Fruit fly (Drosophila melanogaster) whole organism, adult: ENCODE results near the gene CG42655.

ENCODE experiments used
- CG11617 ChIP-seq: fragments of 200-800 bp; sonication (Bioruptor generic); optimal IDR thresholded peaks from 2 replicates; lab custom pipeline; 2017; ENCODE audit warnings: mild to moderate bottlenecking, missing biosample characterization, missing genetic modification reagents, missing genetic modification characterization
- CG12768 ChIP-seq: fragments of 200-800 bp; sonication (Bioruptor generic); optimal IDR thresholded peaks from 2 replicates; lab custom pipeline; 2017; ENCODE audit warnings: missing biosample characterization, missing genetic modification characterization, mild to moderate bottlenecking, moderate library complexity, missing genetic modification reagents
- CG14711 ChIP-seq: fragments of 200-800 bp; sonication (Bioruptor generic); optimal IDR thresholded peaks from 2 replicates; lab custom pipeline; 2018; ENCODE audit warnings: missing biosample characterization, mild to moderate bottlenecking, missing genetic modification characterization, moderate library complexity
- CG5204 ChIP-seq: fragments of 200-800 bp; sonication (Bioruptor generic); optimal IDR thresholded peaks from 2 replicates; lab custom pipeline; 2016; ENCODE audit warnings: missing biosample characterization, missing genetic modification characterization
- CG7045 ChIP-seq: fragments of 200-800 bp; sonication (Bioruptor generic); optimal IDR thresholded peaks from 2 replicates; lab custom pipeline; 2017; ENCODE audit warnings: missing biosample characterization, mild to moderate bottlenecking, missing genetic modification characterization
- CG7101 ChIP-seq: fragments of 200-800 bp; sonication (Bioruptor generic); optimal IDR thresholded peaks from 2 replicates; lab custom pipeline; 2018; ENCODE audit warnings: missing biosample characterization, mild to moderate bottlenecking, missing genetic modification characterization, moderate library complexity
- Clk ChIP-seq: fragments of 200-800 bp; sonication (Bioruptor generic); optimal IDR thresholded peaks from 2 replicates; lab custom pipeline; 2017; ENCODE audit warnings: missing biosample characterization, missing genetic modification characterization
- Crg-1 ChIP-seq: fragments of 200-800 bp; sonication (Bioruptor generic); optimal IDR thresholded peaks from 2 replicates; lab custom pipeline; 2016; ENCODE audit warnings: missing biosample characterization, missing genetic modification characterization
- Hr96 ChIP-seq: fragments of 200-800 bp; sonication (Bioruptor generic); optimal IDR thresholded peaks from 2 replicates; lab custom pipeline; 2016; ENCODE audit warnings: missing biosample characterization, missing genetic modification characterization
- Mnt ChIP-seq: fragments of 200-800 bp; sonication (Bioruptor generic); optimal IDR thresholded peaks from 2 replicates; lab custom pipeline; 2016; ENCODE audit warnings: missing biosample characterization, mild to moderate bottlenecking, missing genetic modification characterization
- bab1 ChIP-seq: fragments of 200-800 bp; sonication (Bioruptor generic); optimal IDR thresholded peaks from 3 replicates; lab custom pipeline; 2019; ENCODE audit warnings: missing biosample characterization, mild to moderate bottlenecking, missing genetic modification characterization, moderate library complexity
- cic ChIP-seq: fragments of 200-800 bp; sonication (Bioruptor generic); optimal IDR thresholded peaks from 2 replicates; lab custom pipeline; 2017; ENCODE audit warnings: missing biosample characterization, mild to moderate bottlenecking, missing genetic modification characterization, moderate library complexity
- cnc ChIP-seq, 2 experiments: fragments of >200 bp; optimal IDR thresholded peaks; 2 replicates each; lab custom pipeline; 2017
- kay ChIP-seq: fragments of 200-800 bp; sonication (Bioruptor generic); peaks from one replicate; lab custom pipeline; 2016; ENCODE audit warnings: missing biosample characterization, missing genetic modification characterization, borderline replicate concordance
- ovo ChIP-seq: fragments of 200-800 bp; sonication (Bioruptor generic); optimal IDR thresholded peaks from 2 replicates; lab custom pipeline; 2016; ENCODE audit warnings: missing biosample characterization, missing genetic modification characterization
- pad ChIP-seq: fragments of 200-800 bp; sonication (Bioruptor generic); optimal IDR thresholded peaks from 3 replicates; lab custom pipeline; 2017; ENCODE audit warnings: missing biosample characterization, missing genetic modification characterization, mild to moderate bottlenecking, moderate library complexity, missing genetic modification reagents
- tj ChIP-seq: fragments of 200-800 bp; sonication (Bioruptor generic); optimal IDR thresholded peaks from 3 replicates; lab custom pipeline; 2017; ENCODE audit warnings: missing biosample characterization, mild to moderate bottlenecking, missing genetic modification characterization, moderate library complexity

The CG42655 gene

dm6 chr3L:19906148-19906752 lies 47.3 kb downstream of the CG42655 start:
- TF ChIP-seq CG7101 (tag; lab: Kevin White, UChicago) (no peak), ovo (GFP tag; lab: Kevin White, UChicago) (no peak), CG14711 (peak; percentile 61), tj (GFP tag; lab: Kevin White, UChicago) (peak; percentile 91), kay (peak; percentile 92)

dm6 chr3L:19905427-19905826 lies 48.1 kb downstream of the CG42655 start:
- TF ChIP-seq CG7045 (GFP tag; lab: Kevin White, UChicago) (no peak), Crg-1 (GFP tag; lab: Kevin White, UChicago) (no peak), CG5204 (GFP tag; lab: Kevin White, UChicago) (no peak), CG11617 (GFP tag; lab: Kevin White, UChicago) (peak; percentile 21), Hr96 (GFP tag; lab: Kevin White, UChicago) (peak; percentile 24), kay (peak; percentile 92), bab1 (GFP tag; lab: Kevin White, UChicago) (no peak)

- TF ChIP-seq cic (GFP tag; lab: Kevin White, UChicago) = peak; percentile 44
- TF ChIP-seq kay = peak; percentile 85
- TF ChIP-seq tj (GFP tag; lab: Kevin White, UChicago) = peak; percentile 57
- TF ChIP-seq CG12768 (GFP tag; lab: Kevin White, UChicago) = peak; percentile 49
- no peak for TF ChIP-seq CG11617 (GFP tag; lab: Kevin White, UChicago)
- no peak for TF ChIP-seq Mnt (GFP tag; lab: Kevin White, UChicago)
- TF ChIP-seq CG7101 (tag; lab: Kevin White, UChicago) = no peak
- no peak for TF ChIP-seq cnc (optimal IDR thresholded peaks at IDR 0.05; lab: Kevin White, UChicago)
- no peak for TF ChIP-seq CG14711
- no peak for TF ChIP-seq pad (GFP tag; lab: Kevin White, UChicago)
Measured at dm6 chr3L:19904411-19905135, 48.9 kb downstream of the CG42655 start.

- TF ChIP-seq Hr96 (GFP tag; lab: Kevin White, UChicago) (no peak), kay (peak; percentile 76), pad (GFP tag; lab: Kevin White, UChicago) (no peak), Clk (GFP tag; lab: Kevin White, UChicago) (no peak)
Measured at dm6 chr3L:19903400-19903846, 50.1 kb downstream of the CG42655 start.
